Fruit fly (Drosophila melanogaster) whole organism, embryonic: ENCODE results near the gene E23.

Experiments used
- Atf-2 ChIP-seq: fragments of 200-800 bp; sonication (Bioruptor generic); optimal IDR thresholded peaks from 2 replicates; lab custom pipeline; 2016; ENCODE audit warnings: missing biosample characterization, missing genetic modification characterization
- Atf6 ChIP-seq: fragments of 200-800 bp; sonication (Bioruptor generic); IDR thresholded peaks from 2 replicates; pipeline ENCODE4 v1.3.6; 2022; ENCODE audit warnings: missing biosample characterization, missing genetic modification characterization
- BtbVII ChIP-seq: fragments of 200-800 bp; sonication (Bioruptor generic); optimal IDR thresholded peaks from 3 replicates; lab custom pipeline; 2017; ENCODE audit warnings: missing biosample characterization, mild to moderate bottlenecking, missing genetic modification characterization
- CG11085 ChIP-seq: fragments of 200-800 bp; sonication (Bioruptor generic); IDR thresholded peaks from 2 replicates; pipeline ENCODE4 v1.3.6; 2022; ENCODE audit warnings: missing biosample characterization, missing genetic modification characterization
- CG11247 ChIP-seq: fragments of 200-800 bp; sonication (Bioruptor generic); IDR thresholded peaks from 2 replicates; pipeline ENCODE4 v1.3.6; 2022; ENCODE audit warnings: missing biosample characterization, missing genetic modification characterization
- CG1233 ChIP-seq: fragments of 200-800 bp; sonication (Bioruptor generic); optimal IDR thresholded peaks from 4 replicates; lab custom pipeline; 2018; ENCODE audit warnings: missing biosample characterization, mild to moderate bottlenecking, missing genetic modification characterization
- CG13123 ChIP-seq: fragments of 200-800 bp; sonication (Bioruptor generic); optimal IDR thresholded peaks from 2 replicates; lab custom pipeline; 2016; ENCODE audit warnings: missing biosample characterization, missing genetic modification characterization
- CG14441 ChIP-seq: fragments of 200-800 bp; sonication (Bioruptor generic); IDR thresholded peaks from 2 replicates; pipeline ENCODE4 v1.3.6; 2022; ENCODE audit warnings: missing biosample characterization, missing genetic modification characterization
- CG14667 ChIP-seq: fragments of 200-800 bp; sonication (Bioruptor generic); IDR thresholded peaks from 2 replicates; pipeline ENCODE4 v1.3.6; 2022; ENCODE audit warnings: missing biosample characterization, missing genetic modification characterization
- CG15073 ChIP-seq: fragments of 200-800 bp; sonication (Bioruptor generic); optimal IDR thresholded peaks from 2 replicates; lab custom pipeline; 2016; ENCODE audit warnings: missing biosample characterization, missing genetic modification characterization
- CG15696 ChIP-seq: fragments of 200-800 bp; sonication (Bioruptor generic); optimal IDR thresholded peaks from 2 replicates; lab custom pipeline; 2019; ENCODE audit warnings: missing biosample characterization, mild to moderate bottlenecking, missing genetic modification characterization, moderate library complexity
- CG17328 ChIP-seq: fragments of 200-800 bp; sonication (Bioruptor generic); IDR thresholded peaks from 2 replicates; pipeline ENCODE4 v1.3.6; 2022; ENCODE audit warnings: missing biosample characterization, missing genetic modification characterization
- CG17385 ChIP-seq: fragments of 200-800 bp; sonication (Bioruptor generic); optimal IDR thresholded peaks from 3 replicates; lab custom pipeline; 2018; ENCODE audit warnings: missing biosample characterization, mild to moderate bottlenecking, missing genetic modification characterization
- CG2129 ChIP-seq: fragments of 200-800 bp; sonication (Bioruptor generic); IDR thresholded peaks from 2 replicates; pipeline ENCODE4 v1.3.6; 2022; ENCODE audit warnings: missing biosample characterization, missing genetic modification characterization; ENCODE audit not compliant: partially characterized antibody
- CG2199 ChIP-seq: fragments of 200-800 bp; sonication (Bioruptor generic); IDR thresholded peaks from 3 replicates; pipeline ENCODE4 v1.3.6; 2022; ENCODE audit warnings: missing biosample characterization, missing genetic modification characterization
- CG2202 ChIP-seq: fragments of 200-800 bp; sonication (Bioruptor generic); optimal IDR thresholded peaks from 2 replicates; lab custom pipeline; 2018; ENCODE audit warnings: missing biosample characterization, mild to moderate bottlenecking, missing genetic modification characterization
- CG3407 ChIP-seq: fragments of 200-800 bp; sonication (Bioruptor generic); optimal IDR thresholded peaks from 2 replicates; lab custom pipeline; 2018; ENCODE audit warnings: missing biosample characterization, mild to moderate bottlenecking, missing genetic modification characterization
- CG3838 ChIP-seq: fragments of 200-800 bp; sonication (Bioruptor generic); optimal IDR thresholded peaks from 3 replicates; lab custom pipeline; 2016; ENCODE audit warnings: missing biosample characterization, missing genetic modification characterization
- CG6272 ChIP-seq: fragments of 200-800 bp; sonication (Bioruptor generic); IDR thresholded peaks from 2 replicates; pipeline ENCODE4 v1.3.6; 2022; ENCODE audit warnings: missing biosample characterization, missing genetic modification characterization
- CG6689 ChIP-seq: fragments of 200-800 bp; sonication (Bioruptor generic); IDR thresholded peaks from 2 replicates; pipeline ENCODE4 v1.3.6; 2022; ENCODE audit warnings: missing biosample characterization, missing genetic modification characterization
- CG7271 ChIP-seq: fragments of 200-800 bp; sonication (Bioruptor generic); optimal IDR thresholded peaks from 2 replicates; lab custom pipeline; 2018; ENCODE audit warnings: missing biosample characterization, mild to moderate bottlenecking, missing genetic modification characterization, moderate library complexity
- CTCF ChIP-seq: fragments of 200-800 bp; sonication (Bioruptor generic); optimal IDR thresholded peaks from 2 replicates; lab custom pipeline; 2017; ENCODE audit warnings: missing biosample characterization, mild to moderate bottlenecking, missing genetic modification characterization, moderate library complexity
- Dek ChIP-seq: fragments of 200-800 bp; sonication (Bioruptor generic); optimal IDR thresholded peaks from 3 replicates; lab custom pipeline; 2019; ENCODE audit warnings: missing biosample characterization, mild to moderate bottlenecking, missing genetic modification characterization, moderate library complexity
- ERR ChIP-seq: fragments of 200-800 bp; sonication (Bioruptor generic); optimal IDR thresholded peaks from 2 replicates; lab custom pipeline; 2016; ENCODE audit warnings: missing biosample characterization, missing genetic modification characterization
- Ets97D ChIP-seq: fragments of 200-800 bp; sonication (Bioruptor generic); optimal IDR thresholded peaks from 3 replicates; lab custom pipeline; 2016; ENCODE audit warnings: missing biosample characterization, missing genetic modification characterization
- Fer3 ChIP-seq: fragments of 200-800 bp; sonication (Bioruptor generic); optimal IDR thresholded peaks from 2 replicates; lab custom pipeline; 2018; ENCODE audit warnings: missing biosample characterization, mild to moderate bottlenecking, missing genetic modification characterization, moderate library complexity
- Max ChIP-seq: fragments of 200-800 bp; sonication (Bioruptor generic); optimal IDR thresholded peaks from 2 replicates; lab custom pipeline; 2016; ENCODE audit warnings: missing biosample characterization, mild to moderate bottlenecking, missing genetic modification characterization
- Med ChIP-seq: fragments of 200-800 bp; sonication (Bioruptor generic); peaks from one replicate; lab custom pipeline; 2016; ENCODE audit warnings: missing biosample characterization, missing genetic modification characterization, mild to moderate bottlenecking, inconsistent platforms, moderate library complexity
- Mrtf ChIP-seq: fragments of 200-800 bp; sonication (Bioruptor generic); IDR thresholded peaks from 3 replicates; pipeline ENCODE4 v1.3.6; 2022; ENCODE audit warnings: missing biosample characterization, missing genetic modification characterization
- Trl ChIP-seq, 3 experiments: fragments of >200 bp in 2 of 3; fragments of 200-800 bp in 1 of 3; sonication (Bioruptor generic) in 1 of 3; optimal IDR thresholded peaks; 2 replicates in 1 of 3; 3 replicates in 2 of 3; lab custom pipeline; 2016 to 2017; ENCODE audit warnings: missing biosample characterization in 1 of 3, missing genetic modification characterization in 1 of 3
- ac ChIP-seq: fragments of 200-800 bp; sonication (Bioruptor generic); optimal IDR thresholded peaks from 3 replicates; lab custom pipeline; 2017; ENCODE audit warnings: missing biosample characterization, mild to moderate bottlenecking, missing genetic modification characterization
- bbx ChIP-seq: fragments of 200-800 bp; sonication (Bioruptor generic); IDR thresholded peaks from 2 replicates; pipeline ENCODE4 v1.3.6; 2022; ENCODE audit warnings: missing biosample characterization, missing genetic modification characterization; ENCODE audit not compliant: partially characterized antibody
- btn ChIP-seq: fragments of 200-800 bp; sonication (Bioruptor generic); optimal IDR thresholded peaks from 2 replicates; lab custom pipeline; 2016; ENCODE audit warnings: missing biosample characterization, missing genetic modification characterization
- cad ChIP-seq: fragments of >200 bp; optimal IDR thresholded peaks from 2 replicates; lab custom pipeline; 2017; ENCODE audit warnings: missing biosample characterization, missing genetic modification characterization
- chinmo ChIP-seq: fragments of 200-800 bp; sonication (Bioruptor generic); IDR thresholded peaks from 4 replicates; pipeline ENCODE4 v1.3.6; 2022; ENCODE audit warnings: missing biosample characterization, missing genetic modification characterization; ENCODE audit not compliant: partially characterized antibody
- dmrt99B ChIP-seq: fragments of 200-800 bp; sonication (Bioruptor generic); optimal IDR thresholded peaks from 2 replicates; lab custom pipeline; 2018; ENCODE audit warnings: missing biosample characterization, mild to moderate bottlenecking, missing genetic modification characterization, moderate library complexity
- en ChIP-seq: fragments of 200-800 bp; sonication (Bioruptor generic); optimal IDR thresholded peaks from 2 replicates; lab custom pipeline; 2016; ENCODE audit warnings: missing biosample characterization, missing genetic modification characterization
- fd96Cb ChIP-seq: fragments of 200-800 bp; sonication (Bioruptor generic); optimal IDR thresholded peaks from 2 replicates; lab custom pipeline; 2018; ENCODE audit warnings: missing biosample characterization, mild to moderate bottlenecking, missing genetic modification characterization, moderate library complexity
- gcm ChIP-seq: fragments of 200-800 bp; sonication (Bioruptor generic); optimal IDR thresholded peaks from 2 replicates; lab custom pipeline; 2019; ENCODE audit warnings: missing biosample characterization, mild to moderate bottlenecking, missing genetic modification characterization, moderate library complexity
- hbn ChIP-seq: fragments of 200-800 bp; sonication (Bioruptor generic); IDR thresholded peaks from 2 replicates; pipeline ENCODE4 v1.3.6; 2022; ENCODE audit warnings: missing biosample characterization, missing genetic modification characterization; ENCODE audit not compliant: partially characterized antibody
- kay ChIP-seq: fragments of 200-800 bp; sonication (Bioruptor generic); optimal IDR thresholded peaks from 2 replicates; lab custom pipeline; 2016; ENCODE audit warnings: missing biosample characterization, missing genetic modification characterization
- lilli ChIP-seq: fragments of 200-800 bp; sonication (Bioruptor generic); optimal IDR thresholded peaks from 3 replicates; lab custom pipeline; 2016; ENCODE audit warnings: missing biosample characterization, missing genetic modification characterization
- lov ChIP-seq, 2 experiments: fragments of 200-800 bp in 1 of 2; fragments of >200 bp in 1 of 2; sonication (Bioruptor generic) in 1 of 2; IDR thresholded peaks in 1 of 2; optimal IDR thresholded peaks in 1 of 2; 2 replicates in 1 of 2; 3 replicates in 1 of 2; pipeline versions ENCODE4 v1.3.6 to Lab custom; 2017 to 2022; ENCODE audit warnings: missing biosample characterization in 1 of 2, missing genetic modification characterization in 1 of 2
- pho ChIP-seq: fragments of 200-800 bp; sonication (Bioruptor generic); optimal IDR thresholded peaks from 2 replicates; lab custom pipeline; 2016; ENCODE audit warnings: missing biosample characterization, missing genetic modification characterization
- ranshi ChIP-seq: fragments of 200-800 bp; sonication (Bioruptor generic); IDR thresholded peaks from 2 replicates; pipeline ENCODE4 v1.3.6; 2022; ENCODE audit warnings: missing biosample characterization, missing genetic modification characterization
- sens ChIP-seq: fragments of 200-800 bp; sonication (Bioruptor generic); peaks from one replicate; lab custom pipeline; 2016; ENCODE audit warnings: missing biosample characterization, missing genetic modification characterization
- sens-2 ChIP-seq: fragments of 200-800 bp; sonication (Bioruptor generic); IDR thresholded peaks from 2 replicates; pipeline ENCODE4 v1.3.6; 2022; ENCODE audit warnings: missing biosample characterization, missing genetic modification characterization
- sqz ChIP-seq: fragments of 200-800 bp; sonication (Bioruptor generic); optimal IDR thresholded peaks from 3 replicates; lab custom pipeline; 2018; ENCODE audit warnings: missing biosample characterization, mild to moderate bottlenecking, missing genetic modification characterization
- tgo ChIP-seq: fragments of 200-800 bp; sonication (Bioruptor generic); IDR thresholded peaks from 3 replicates; pipeline ENCODE4 v1.3.6; 2022; ENCODE audit warnings: missing biosample characterization, missing genetic modification characterization
- trem ChIP-seq: fragments of 200-800 bp; optimal IDR thresholded peaks from 3 replicates; lab custom pipeline; 2019; ENCODE audit warnings: missing biosample characterization, mild to moderate bottlenecking, missing genetic modification characterization, moderate library complexity
- wek ChIP-seq: fragments of 200-800 bp; sonication (Bioruptor generic); optimal IDR thresholded peaks from 3 replicates; lab custom pipeline; 2018; ENCODE audit warnings: missing biosample characterization, mild to moderate bottlenecking, missing genetic modification characterization, moderate library complexity

The E23 gene

DNA sequence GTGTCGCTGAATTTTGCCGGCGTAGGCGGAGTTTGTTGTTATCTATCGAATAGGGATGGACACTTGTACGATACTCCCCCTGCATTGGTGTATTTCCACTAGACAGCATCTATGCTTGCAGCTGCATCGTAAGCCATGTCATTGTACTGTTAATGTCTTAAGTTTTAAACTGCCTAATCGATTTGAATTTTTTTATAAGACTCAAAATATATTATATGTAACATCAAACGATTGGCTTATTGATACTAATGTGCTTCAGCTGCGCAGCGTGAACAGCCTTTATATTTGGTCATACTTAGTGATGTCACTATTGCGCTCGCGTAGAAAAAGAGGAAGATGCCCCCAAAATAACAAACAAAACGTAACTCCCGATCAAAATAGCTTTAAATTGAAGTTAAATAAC, 22.1 kb upstream of the E23 start, which contains the start of the genes CG9662 and Ptpa (continued):
- TF ChIP-seq gcm (GFP tag; lab: Kevin White, UChicago) = no peak
- TF ChIP-seq CG14667 (GFP tag; lab: Robert Waterston, UW) = peak; percentile 81
- TF ChIP-seq CG6272 (GFP tag; lab: Robert Waterston, UW) = peak; percentile 87
- peak; percentile 2 for TF ChIP-seq CG15073 (GFP tag; lab: Kevin White, UChicago)
- TF ChIP-seq btn (GFP tag; lab: Kevin White, UChicago) = peak; percentile 41
- peak; percentile 55 for TF ChIP-seq CG1233 (GFP tag; lab: Kevin White, UChicago)
- TF ChIP-seq lilli (GFP tag; lab: Kevin White, UChicago) = peak; percentile 90
- TF ChIP-seq ac = no peak
- peak; percentile 65 for TF ChIP-seq Fer3 (tag; lab: Kevin White, UChicago)
- peak; percentile 84 for TF ChIP-seq CG15696 (tag; lab: Kevin White, UChicago)
- TF ChIP-seq CG2202 (tag; lab: Kevin White, UChicago) = peak; percentile 32
- TF ChIP-seq CTCF (GFP tag; lab: Kevin White, UChicago) = peak; percentile 8
- peak; percentile 85 for TF ChIP-seq CG2129
- TF ChIP-seq CG13123 (GFP tag; lab: Kevin White, UChicago) = peak; percentile 57
- peak; percentile 80 for TF ChIP-seq Ets97D (GFP tag; lab: Kevin White, UChicago)
- peak; percentile 40 for TF ChIP-seq CG3407
- TF ChIP-seq sens-2 (GFP tag; lab: Robert Waterston, UW) = no peak
- TF ChIP-seq CG11085 (GFP tag; lab: Robert Waterston, UW) = peak; percentile 74
- TF ChIP-seq sens (GFP tag; lab: Kevin White, UChicago) = peak; percentile 94
- no peak for TF ChIP-seq CG2199
- peak; percentile 71 for TF ChIP-seq dmrt99B (tag; lab: Kevin White, UChicago)
- TF ChIP-seq Max (GFP tag; lab: Kevin White, UChicago) = peak; percentile 77
- peak; percentile 91 for TF ChIP-seq pho (GFP tag; lab: Kevin White, UChicago)
- TF ChIP-seq chinmo = 0 out of 4 replicates have a peak, but pooled peaks have one; percentile 72
- TF ChIP-seq Atf6 (GFP tag; lab: Robert Waterston, UW) = peak; percentile 79
- no peak for TF ChIP-seq BtbVII (GFP tag; lab: Kevin White, UChicago)
- no peak for TF ChIP-seq en
- TF ChIP-seq CG7271 = peak; percentile 7
- peak; percentile 90 for TF ChIP-seq ranshi
- peak; percentile 64 for TF ChIP-seq CG11247
- TF ChIP-seq lov (optimal IDR thresholded peaks at IDR 0.05; lab: Kevin White, UChicago) = no peak
- 0 out of 3 replicates have a peak, but pooled peaks have one; percentile 43 for TF ChIP-seq lov (GFP tag; IDR thresholded peaks at IDR 0.05; lab: Robert Waterston, UW)
- TF ChIP-seq sqz (GFP tag; lab: Kevin White, UChicago) = no peak
- TF ChIP-seq Mrtf (GFP tag; lab: Robert Waterston, UW) = peak; percentile 72
- TF ChIP-seq CG17385 (GFP tag; lab: Kevin White, UChicago) = peak; percentile 91
- peak; percentile 65 for TF ChIP-seq ERR
- TF ChIP-seq wek (GFP tag; lab: Kevin White, UChicago) = no peak
- peak; percentile 73 for TF ChIP-seq CG6689
- TF ChIP-seq Trl (optimal IDR thresholded peaks at IDR 0.05; lab: Kevin White, UChicago) = no peak
- peak; percentile 87 for TF ChIP-seq Trl (GFP tag; optimal IDR thresholded peaks at IDR 0.05; lab: Kevin White, UChicago)
- TF ChIP-seq CG14441 (GFP tag; lab: Robert Waterston, UW) = peak; percentile 76
- peak; percentile 66 for TF ChIP-seq CG17328 (GFP tag; lab: Robert Waterston, UW)
- peak; percentile 80 for TF ChIP-seq trem (tag; lab: Kevin White, UChicago)
- TF ChIP-seq Med (GFP tag; lab: Kevin White, UChicago) = peak; percentile 98
- TF ChIP-seq bbx (GFP tag; lab: Robert Waterston, UW) = peak; percentile 84
- TF ChIP-seq fd96Cb (tag; lab: Kevin White, UChicago) = peak; percentile 78
- TF ChIP-seq Atf-2 (GFP tag; lab: Kevin White, UChicago) = peak; percentile 75
- peak; percentile 73 for TF ChIP-seq Dek (tag; lab: Kevin White, UChicago)
- TF ChIP-seq cad = no peak
- peak; percentile 32 for TF ChIP-seq kay (GFP tag; lab: Kevin White, UChicago)
- TF ChIP-seq hbn = peak; percentile 85
- TF ChIP-seq CG3838 = peak; percentile 13
- TF ChIP-seq tgo = peak; percentile 81
